Worm (Caenorhabditis elegans): ENCODE results near the gene mig-18.

ce11 chrIII:13359256-13359655 is 43.8 kb upstream of the mig-18 start, which contains the start of gene F53A2.9:
- no peak for TF ChIP-seq pha-4 (tag; optimal IDR thresholded peaks at IDR 0.05)
- no peak for TF ChIP-seq ceh-82 (tag; optimal IDR thresholded peaks at IDR 0.05)
- TF ChIP-seq skn-1 (tag; optimal IDR thresholded peaks at IDR 0.05) = no peak
- no peak for TF ChIP-seq nhr-67 (tag; optimal IDR thresholded peaks at IDR 0.05)
- TF ChIP-seq tbx-2 (tag; optimal IDR thresholded peaks at IDR 0.05) = no peak
- no peak for TF ChIP-seq ama-1 (optimal IDR thresholded peaks at IDR 0.05)
